Worm (Caenorhabditis elegans): Measurements from ENCODE around the gene C30G7.3.

ce11 chrV:14943774-14944173 lies 1.7 kb downstream of the C30G7.3 start:
- TF ChIP-seq tbx-11 (GFP tag; IDR thresholded peaks at IDR 0.05) (no peak), ets-7 (tag; optimal IDR thresholded peaks at IDR 0.05) (no peak), F13C5.2 (tag; optimal IDR thresholded peaks at IDR 0.05) (no peak), scrt-1 (GFP tag; IDR thresholded peaks at IDR 0.05) (no peak), ceh-13 (GFP tag; optimal IDR thresholded peaks at IDR 0.05) (no peak), hmg-4 (GFP tag; optimal IDR thresholded peaks at IDR 0.05) (no peak), hmbx-1 (tag; optimal IDR thresholded peaks at IDR 0.05) (no peak), tra-4 (tag; optimal IDR thresholded peaks at IDR 0.05) (no peak), hnd-1 (tag; optimal IDR thresholded peaks at IDR 0.05) (no peak), ama-1 (optimal IDR thresholded peaks at IDR 0.05) (no peak)

Data from whole organism, early embryonic.